Worm (Caenorhabditis elegans) whole organism, early embryonic: Measurements from ENCODE around the gene slc-17.8.

Experiments used
- ama-1 ChIP-seq: fragments of 150-350 bp; optimal IDR thresholded peaks from 2 replicates; lab custom pipeline; 2014
- ceh-13 ChIP-seq: fragments of 200-800 bp; sonication (Bioruptor generic); optimal IDR thresholded peaks from 2 replicates; lab custom pipeline; 2018; ENCODE audit warnings: mild to moderate bottlenecking, missing genetic modification characterization, missing compliant biosample characterization
- hmbx-1 ChIP-seq: sonication (generic microtip); optimal IDR thresholded peaks from 2 replicates; lab custom pipeline; 2016; ENCODE audit warnings: mild to moderate bottlenecking, missing genetic modification characterization, missing compliant biosample characterization

DNA sequence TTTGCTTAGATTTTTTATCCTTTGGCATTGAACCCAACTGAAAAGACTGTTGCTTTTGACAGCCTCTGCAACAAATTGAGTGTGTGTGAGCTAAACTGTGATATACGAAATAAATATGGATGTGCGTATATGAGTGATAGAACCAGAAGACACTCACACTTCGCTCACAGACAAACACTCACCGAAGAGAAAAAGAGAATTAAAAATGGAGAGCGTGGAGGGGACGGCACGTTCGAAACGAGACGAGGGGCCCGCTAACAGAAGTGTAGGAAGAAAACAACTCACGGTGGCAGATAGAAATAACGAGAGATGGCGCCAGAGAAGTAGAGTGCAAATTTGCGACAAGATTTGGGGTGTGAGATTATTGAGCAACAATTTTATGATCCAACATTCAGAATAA lies 27.1 kb downstream of the slc-17.8 start:
- TF ChIP-seq hmbx-1 (tag; lab: Kevin White, UChicago) (no peak), ama-1 (lab: Kevin White, UChicago) (no peak), ceh-13 (GFP tag; lab: Kevin White, UChicago) (no peak)
